Fruit fly (Drosophila melanogaster) whole organism, embryonic: Measurements from ENCODE around the gene CG16956.

Experiments used
- CG11456 ChIP-seq: fragments of 200-800 bp; sonication (Bioruptor generic); IDR thresholded peaks from 3 replicates; pipeline ENCODE4 v1.3.6; 2022; ENCODE audit warnings: missing biosample characterization, missing genetic modification characterization
- CG15269 ChIP-seq: fragments of 200-800 bp; sonication (Bioruptor generic); optimal IDR thresholded peaks from 2 replicates; lab custom pipeline; 2018; ENCODE audit warnings: missing biosample characterization, mild to moderate bottlenecking, missing genetic modification characterization, moderate library complexity
- dmrt99B ChIP-seq: fragments of 200-800 bp; sonication (Bioruptor generic); optimal IDR thresholded peaks from 2 replicates; lab custom pipeline; 2018; ENCODE audit warnings: missing biosample characterization, mild to moderate bottlenecking, missing genetic modification characterization, moderate library complexity

- no peak for TF ChIP-seq dmrt99B (tag; lab: Kevin White, UChicago)
- no peak for TF ChIP-seq CG15269 (tag; lab: Kevin White, UChicago)
- TF ChIP-seq CG11456 (GFP tag; lab: Robert Waterston, UW): no peak
These were observed 18.3 kb downstream of the CG16956 start, which contains the start of gene CG16957 for dm6 chr2L:13396084-13396483.
